Worm (Caenorhabditis elegans): ENCODE data around the gene pst-1.

ce11 chrV:5930588-5930987 lies 12.7 kb upstream of the pst-1 start, which contains the start of gene galt-1:
- TF ChIP-seq ztf-11 (tag; optimal IDR thresholded peaks at IDR 0.05) (no peak), mep-1 (tag; optimal IDR thresholded peaks at IDR 0.05) (no peak), pqm-1 (tag; optimal IDR thresholded peaks at IDR 0.05) (peak; percentile 52), jun-1 (tag; optimal IDR thresholded peaks at IDR 0.05) (no peak)
